Worm (Caenorhabditis elegans) whole organism, L4 larva: Measurements from ENCODE around the gene ddb-1.

Experiments used
- Y75B8A.6 ChIP-seq: fragments of 200-800 bp; sonication (Bioruptor generic); IDR thresholded peaks from 2 replicates; pipeline ENCODE4 v1.3.6; 2022; ENCODE audit warnings: missing genetic modification reagents, missing genetic modification characterization, missing compliant biosample characterization
- daf-8 ChIP-seq: fragments of 200-800 bp; sonication (Bioruptor generic); IDR thresholded peaks from 2 replicates; pipeline ENCODE4 v1.3.6; 2022; ENCODE audit warnings: missing genetic modification characterization, missing compliant biosample characterization
- jun-1 ChIP-seq: fragments of 150-350 bp; optimal IDR thresholded peaks from 2 replicates; lab custom pipeline; 2014; ENCODE audit warnings: missing biosample characterization, missing genetic modification reagents, missing genetic modification characterization
- madf-5 ChIP-seq, 2 experiments: fragments of 200-800 bp; sonication (Bioruptor generic); IDR thresholded peaks; 2 replicates each; pipeline ENCODE4 v1.3.6; 2022; ENCODE audit warnings: missing compliant biosample characterization in 2 of 2, missing genetic modification characterization in 2 of 2
- mdl-1 ChIP-seq, 2 experiments: fragments of 150-350 bp in 1 of 2; sonication (generic microtip) in 1 of 2; optimal IDR thresholded peaks; 2 replicates each; lab custom pipeline; 2014 to 2017; ENCODE audit warnings: missing biosample characterization in 2 of 2, missing genetic modification characterization in 2 of 2
- pqm-1 ChIP-seq: sonication (generic microtip); optimal IDR thresholded peaks from 2 replicates; lab custom pipeline; 2017; ENCODE audit warnings: missing biosample characterization, missing genetic modification characterization
- sdz-12 ChIP-seq: fragments of 200-800 bp; sonication (Bioruptor generic); optimal IDR thresholded peaks from 2 replicates; lab custom pipeline; 2018; ENCODE audit warnings: mild to moderate bottlenecking, missing genetic modification characterization, missing compliant biosample characterization
- snpc-4 ChIP-seq: fragments of 150-350 bp; optimal IDR thresholded peaks from 2 replicates; lab custom pipeline; 2014; ENCODE audit warnings: missing biosample characterization, missing genetic modification characterization

- TF ChIP-seq madf-5 (GFP tag; IDR thresholded peaks at IDR 0.05; lab: Robert Waterston, UW): no peak
- TF ChIP-seq pqm-1: no peak
- TF ChIP-seq daf-8 (GFP tag; lab: Robert Waterston, UW): no peak
- TF ChIP-seq jun-1: no peak
- TF ChIP-seq Y75B8A.6: no peak
- TF ChIP-seq mdl-1 (tag; optimal IDR thresholded peaks at IDR 0.05; lab: Kevin White, UChicago): no peak
- no peak for TF ChIP-seq snpc-4
- no peak for TF ChIP-seq sdz-12 (GFP tag; lab: Kevin White, UChicago)
Observed at ce11 chrIV:12134991-12135390, 14.0 kb upstream of the ddb-1 start.
